Worm (Caenorhabditis elegans) whole organism, mixed stage, embryonic: ENCODE measurements around the gene hsd-2.

Experiments used
- nhr-12 ChIP-seq: fragments of 150-350 bp; optimal IDR thresholded peaks from 2 replicates; lab custom pipeline; 2014; ENCODE audit warnings: missing biosample characterization, missing genetic modification characterization
- pha-4 ChIP-seq: fragments of 150-350 bp; optimal IDR thresholded peaks from 2 replicates; lab custom pipeline; 2018; ENCODE audit warnings: missing biosample characterization, missing genetic modification reagents, missing genetic modification characterization
- snpc-4 ChIP-seq: fragments of 150-350 bp; optimal IDR thresholded peaks from 2 replicates; lab custom pipeline; 2014; ENCODE audit warnings: missing biosample characterization, missing genetic modification characterization

DNA sequence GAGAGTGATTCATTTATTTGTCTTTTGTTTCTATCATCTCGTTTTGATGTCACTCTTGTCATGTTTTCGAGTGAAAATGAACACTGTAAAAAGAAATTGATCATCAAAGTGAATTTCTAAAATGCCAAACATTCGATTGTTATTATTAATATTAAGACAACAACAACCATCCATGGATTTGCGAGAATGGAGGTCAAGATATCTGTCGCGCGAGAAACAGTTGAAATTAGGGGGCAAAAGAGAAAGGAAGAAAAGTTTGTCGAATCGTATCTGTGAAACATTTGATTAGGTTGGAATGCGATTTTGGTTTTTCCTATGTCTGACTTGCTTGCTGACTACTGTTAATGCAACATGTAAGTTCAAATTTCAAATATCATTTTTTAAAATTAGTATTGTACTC, 16.0 kb downstream of the hsd-2 start, which contains the start of gene ZC449.2:
- no peak for TF ChIP-seq pha-4 (tag; lab: Kevin White, UChicago)
- no peak for TF ChIP-seq nhr-12 (tag; lab: Kevin White, UChicago)
- TF ChIP-seq snpc-4 (tag; lab: Kevin White, UChicago) = no peak
